Worm (Caenorhabditis elegans): Measurements from ENCODE around the gene T22D1.3.

DNA sequence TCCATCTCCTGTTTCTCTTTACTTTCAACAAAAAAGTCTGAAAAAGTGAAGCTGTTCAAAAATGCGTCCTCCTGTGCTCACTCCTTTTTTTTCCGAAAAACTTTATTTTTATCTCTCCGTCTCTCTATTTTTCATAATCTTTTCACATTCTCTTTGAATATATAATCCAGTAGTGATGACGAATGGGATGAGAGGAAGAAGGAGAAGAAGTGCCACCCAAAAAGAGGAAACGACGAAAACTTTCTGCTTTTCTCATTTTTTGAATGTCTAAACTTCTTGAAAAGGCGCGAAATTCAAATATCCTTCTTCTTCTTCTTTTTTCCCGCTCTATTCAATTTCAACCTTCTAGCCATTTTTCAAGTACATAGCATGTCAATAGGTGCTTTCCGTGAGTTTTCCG lies 41.3 kb downstream of the T22D1.3 start:
- TF ChIP-seq ceh-82 (tag; optimal IDR thresholded peaks at IDR 0.05) (no peak), skn-1 (tag; optimal IDR thresholded peaks at IDR 0.05) (no peak), aly-2 (tag; optimal IDR thresholded peaks at IDR 0.05) (no peak), nhr-12 (tag; optimal IDR thresholded peaks at IDR 0.05) (no peak), lin-39 (tag; optimal IDR thresholded peaks at IDR 0.05) (no peak), crh-2 (tag; optimal IDR thresholded peaks at IDR 0.05) (no peak), lin-11 (tag; optimal IDR thresholded peaks at IDR 0.05) (no peak), unc-39 (tag; optimal IDR thresholded peaks at IDR 0.05) (no peak), F13H6.1 (tag; optimal IDR thresholded peaks at IDR 0.05) (peak; percentile 15), elt-1 (tag; optimal IDR thresholded peaks at IDR 0.05) (no peak), lin-13 (GFP tag; optimal IDR thresholded peaks at IDR 0.05) (no peak), nhr-25 (tag; optimal IDR thresholded peaks at IDR 0.05) (no peak)
